Worm (Caenorhabditis elegans): ENCODE results near the gene atln-1.

DNA sequence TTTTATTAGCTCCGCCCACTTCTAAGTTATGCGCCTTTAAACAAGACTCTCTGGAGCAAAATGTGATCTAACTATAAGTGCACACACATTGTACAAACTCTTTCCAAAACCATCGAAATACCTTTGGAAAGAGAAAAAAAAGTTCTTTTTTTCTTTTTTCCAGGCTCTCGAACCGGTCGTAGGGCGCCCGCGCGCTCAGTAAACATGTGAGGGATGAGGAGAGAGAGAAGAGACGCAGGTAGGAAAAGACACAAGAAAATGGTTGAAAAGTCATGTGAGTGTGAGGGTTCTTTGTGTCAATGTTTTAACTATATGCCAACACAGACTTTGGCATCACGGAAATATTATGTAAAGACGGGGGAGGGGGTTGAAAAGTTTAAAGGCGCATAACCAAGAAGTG, 14.0 kb upstream of the atln-1 start:
- TF ChIP-seq ets-4 (tag; optimal IDR thresholded peaks at IDR 0.05), result peak; percentile 12
- no peak for TF ChIP-seq lin-11 (tag; optimal IDR thresholded peaks at IDR 0.05)
- TF ChIP-seq F13H6.1 (tag; optimal IDR thresholded peaks at IDR 0.05), result peak; percentile 13
- TF ChIP-seq ceh-9 (tag; optimal IDR thresholded peaks at IDR 0.05), result no peak
- TF ChIP-seq sox-2 (GFP tag; IDR thresholded peaks at IDR 0.05), result no peak
- no peak for TF ChIP-seq npax-4 (tag; optimal IDR thresholded peaks at IDR 0.05)
- no peak for TF ChIP-seq fkh-10 (GFP tag; optimal IDR thresholded peaks at IDR 0.05)
- TF ChIP-seq ztf-16 (tag; optimal IDR thresholded peaks at IDR 0.05), result no peak
